Worm (Caenorhabditis elegans): ENCODE data around the gene nhr-91.

The nhr-91 gene

DNA sequence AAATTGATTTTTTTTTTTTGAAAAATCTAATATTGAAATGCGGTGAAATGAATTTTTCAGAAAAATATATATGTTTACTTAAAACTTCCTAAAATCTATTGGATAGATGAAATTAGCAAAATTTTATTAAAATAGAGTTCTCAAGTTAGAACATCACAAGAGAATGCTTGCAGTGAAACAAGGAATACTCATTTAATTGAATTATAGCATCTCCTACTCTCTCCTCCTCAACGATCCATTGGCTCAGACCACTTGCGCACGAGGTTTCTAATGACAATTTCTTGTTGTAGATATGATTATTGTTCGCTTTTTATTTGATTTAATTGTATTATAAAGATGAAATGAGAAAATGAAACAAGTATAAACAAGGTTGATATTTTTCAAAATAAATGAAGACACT is 12.6 kb downstream of the nhr-91 start:
- TF ChIP-seq ets-7 (tag; optimal IDR thresholded peaks at IDR 0.05) (no peak), tra-4 (tag; optimal IDR thresholded peaks at IDR 0.05) (no peak), flt-1 (GFP tag; IDR thresholded peaks at IDR 0.05) (no peak), ceh-36 (tag; optimal IDR thresholded peaks at IDR 0.05) (no peak), hnd-1 (tag; optimal IDR thresholded peaks at IDR 0.05) (no peak), tbx-11 (GFP tag; IDR thresholded peaks at IDR 0.05) (no peak), hmg-4 (GFP tag; optimal IDR thresholded peaks at IDR 0.05) (no peak), B0310.2 (tag; optimal IDR thresholded peaks at IDR 0.05) (no peak), aly-1 (tag; optimal IDR thresholded peaks at IDR 0.05) (no peak), tbx-37 (GFP tag; conservative IDR thresholded peaks at IDR 0.05) (no peak), scrt-1 (GFP tag; IDR thresholded peaks at IDR 0.05) (no peak), sea-1 (GFP tag; conservative IDR thresholded peaks at IDR 0.05) (no peak), hmbx-1 (tag; optimal IDR thresholded peaks at IDR 0.05) (no peak)

DNA sequence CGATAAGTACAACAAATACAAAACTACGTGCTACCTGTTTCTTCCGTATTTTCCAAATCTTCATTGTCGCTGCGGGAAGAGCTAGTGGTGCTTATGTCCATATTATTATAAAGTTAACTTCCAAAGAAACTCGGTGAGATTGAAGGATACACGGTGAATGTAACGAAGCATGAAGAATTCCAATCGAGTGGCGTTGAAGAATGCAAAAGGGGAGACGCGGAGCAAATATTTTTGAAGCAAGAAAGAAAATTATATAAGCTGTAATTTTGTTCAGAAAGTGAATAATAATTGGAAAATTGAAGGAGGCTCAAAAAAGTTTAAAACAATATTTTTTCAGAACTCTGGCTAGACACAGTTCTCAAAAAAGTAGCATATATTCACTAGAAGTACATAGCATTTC is 16.5 kb downstream of the nhr-91 start, which contains the start of gene Y15E3A.3:
TSS of gene Y15E3A.3 (minus strand) at position 101 of the 400 bp plus-strand sequence.
- no peak for TF ChIP-seq hmg-4 (GFP tag; optimal IDR thresholded peaks at IDR 0.05)
- no peak for TF ChIP-seq scrt-1 (GFP tag; IDR thresholded peaks at IDR 0.05)
- no peak for TF ChIP-seq ama-1 (optimal IDR thresholded peaks at IDR 0.05)
- TF ChIP-seq tbx-11 (GFP tag; IDR thresholded peaks at IDR 0.05): no peak
- no peak for TF ChIP-seq F13C5.2 (tag; optimal IDR thresholded peaks at IDR 0.05)
- no peak for TF ChIP-seq tra-4 (tag; optimal IDR thresholded peaks at IDR 0.05)
- TF ChIP-seq ceh-13 (GFP tag; optimal IDR thresholded peaks at IDR 0.05): no peak
- TF ChIP-seq hnd-1 (tag; optimal IDR thresholded peaks at IDR 0.05): no peak
- TF ChIP-seq pes-1 (GFP tag; IDR thresholded peaks at IDR 0.05): no peak
- TF ChIP-seq ceh-36 (tag; optimal IDR thresholded peaks at IDR 0.05): no peak
- no peak for TF ChIP-seq hmbx-1 (tag; optimal IDR thresholded peaks at IDR 0.05)
- TF ChIP-seq ets-7 (tag; optimal IDR thresholded peaks at IDR 0.05): no peak
- no peak for TF ChIP-seq aly-1 (tag; optimal IDR thresholded peaks at IDR 0.05)
- no peak for TF ChIP-seq B0310.2 (tag; optimal IDR thresholded peaks at IDR 0.05)
- TF ChIP-seq tbx-37 (GFP tag; conservative IDR thresholded peaks at IDR 0.05): no peak
- TF ChIP-seq flt-1 (GFP tag; IDR thresholded peaks at IDR 0.05): no peak

DNA sequence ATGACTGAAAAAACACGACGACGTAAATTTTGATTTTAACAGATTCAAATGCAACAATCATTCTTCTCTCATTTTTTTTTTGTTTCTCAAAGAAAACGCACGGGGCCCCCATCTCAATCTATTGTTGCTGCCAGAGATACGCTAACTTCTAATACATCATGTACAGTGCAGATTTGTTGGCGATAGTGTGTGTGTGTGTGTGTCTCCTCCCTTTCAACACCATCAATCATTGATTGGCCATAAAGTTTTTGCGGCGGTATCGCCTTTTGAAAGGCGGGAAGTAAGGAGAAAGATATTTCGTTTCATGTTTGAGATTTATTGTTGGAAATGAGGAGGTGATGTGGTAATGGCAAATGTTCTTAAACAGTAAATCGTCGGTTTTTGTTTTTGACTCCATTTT is 18.1 kb downstream of the nhr-91 start:
- TF ChIP-seq scrt-1 (GFP tag; IDR thresholded peaks at IDR 0.05): no peak
- no peak for TF ChIP-seq tbx-11 (GFP tag; IDR thresholded peaks at IDR 0.05)
- no peak for TF ChIP-seq ceh-13 (GFP tag; optimal IDR thresholded peaks at IDR 0.05)
- no peak for TF ChIP-seq tbx-37 (GFP tag; conservative IDR thresholded peaks at IDR 0.05)
- TF ChIP-seq aly-1 (tag; optimal IDR thresholded peaks at IDR 0.05): no peak
- no peak for TF ChIP-seq ets-7 (tag; optimal IDR thresholded peaks at IDR 0.05)
- TF ChIP-seq pes-1 (GFP tag; IDR thresholded peaks at IDR 0.05): no peak
- TF ChIP-seq hmbx-1 (tag; optimal IDR thresholded peaks at IDR 0.05): no peak
- no peak for TF ChIP-seq ceh-36 (tag; optimal IDR thresholded peaks at IDR 0.05)
- no peak for TF ChIP-seq flt-1 (GFP tag; IDR thresholded peaks at IDR 0.05)
- TF ChIP-seq sea-1 (GFP tag; conservative IDR thresholded peaks at IDR 0.05): no peak
- TF ChIP-seq tra-4 (tag; optimal IDR thresholded peaks at IDR 0.05): no peak
- no peak for TF ChIP-seq ama-1 (optimal IDR thresholded peaks at IDR 0.05)
- no peak for TF ChIP-seq hmg-4 (GFP tag; optimal IDR thresholded peaks at IDR 0.05)
- TF ChIP-seq F13C5.2 (tag; optimal IDR thresholded peaks at IDR 0.05): no peak
- no peak for TF ChIP-seq hnd-1 (tag; optimal IDR thresholded peaks at IDR 0.05)
- no peak for TF ChIP-seq B0310.2 (tag; optimal IDR thresholded peaks at IDR 0.05)

DNA sequence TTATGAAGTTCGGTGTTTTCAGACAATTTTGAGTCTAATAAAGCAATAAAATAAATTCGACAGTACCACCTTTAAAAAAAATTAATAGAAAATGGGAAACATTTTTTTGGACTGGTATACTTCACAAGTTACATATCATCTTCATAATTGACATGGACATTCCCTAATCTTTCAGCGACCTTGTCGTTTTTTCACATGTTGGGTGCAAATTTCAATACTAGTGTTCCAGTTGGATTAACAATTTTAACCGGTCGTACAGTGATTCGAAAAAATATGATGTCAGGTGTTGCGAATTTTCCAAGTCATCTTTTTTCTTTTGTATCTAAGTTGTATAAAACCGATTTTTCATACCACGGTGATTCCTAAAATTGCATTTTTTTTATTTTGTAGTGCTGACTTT is 19.2 kb downstream of the nhr-91 start:
- no peak for TF ChIP-seq hmbx-1 (tag; optimal IDR thresholded peaks at IDR 0.05)
- TF ChIP-seq hmg-4 (GFP tag; optimal IDR thresholded peaks at IDR 0.05): no peak
- no peak for TF ChIP-seq F13C5.2 (tag; optimal IDR thresholded peaks at IDR 0.05)
- TF ChIP-seq tbx-37 (GFP tag; conservative IDR thresholded peaks at IDR 0.05): no peak
- TF ChIP-seq ceh-36 (tag; optimal IDR thresholded peaks at IDR 0.05): no peak
- no peak for TF ChIP-seq ceh-13 (GFP tag; optimal IDR thresholded peaks at IDR 0.05)
- TF ChIP-seq flt-1 (GFP tag; IDR thresholded peaks at IDR 0.05): no peak
- no peak for TF ChIP-seq sea-1 (GFP tag; conservative IDR thresholded peaks at IDR 0.05)

DNA sequence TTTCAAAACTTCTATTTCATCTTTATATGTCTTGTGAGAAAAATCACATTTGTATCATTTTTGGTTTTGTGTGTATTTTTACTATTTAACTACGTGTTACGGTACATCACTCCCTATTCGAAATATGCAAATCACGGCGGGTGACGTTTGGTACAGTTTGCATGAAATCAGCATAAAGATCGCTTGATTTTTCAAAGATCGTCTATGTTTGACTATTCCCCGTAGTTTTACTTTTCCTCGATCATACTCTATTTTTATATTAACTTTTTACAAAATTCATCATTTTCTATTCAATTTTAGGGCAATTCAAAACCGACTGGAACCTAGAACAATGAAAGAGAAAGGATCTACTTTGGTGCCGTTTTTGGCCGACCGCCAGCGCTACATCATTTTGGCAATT is 21.5 kb downstream of the nhr-91 start, which contains the start of gene Y15E3A.4:
TSS of gene Y15E3A.4 (plus strand) at position 301 of the 400 bp plus-strand sequence.
- TF ChIP-seq F13C5.2 (tag; optimal IDR thresholded peaks at IDR 0.05): no peak
- no peak for TF ChIP-seq hmg-4 (GFP tag; optimal IDR thresholded peaks at IDR 0.05)
- no peak for TF ChIP-seq B0310.2 (tag; optimal IDR thresholded peaks at IDR 0.05)
- no peak for TF ChIP-seq tbx-11 (GFP tag; IDR thresholded peaks at IDR 0.05)
- TF ChIP-seq sea-1 (GFP tag; conservative IDR thresholded peaks at IDR 0.05): no peak
- TF ChIP-seq aly-1 (tag; optimal IDR thresholded peaks at IDR 0.05): no peak
- no peak for TF ChIP-seq tbx-37 (GFP tag; conservative IDR thresholded peaks at IDR 0.05)
- TF ChIP-seq ceh-36 (tag; optimal IDR thresholded peaks at IDR 0.05): no peak
- TF ChIP-seq ama-1 (optimal IDR thresholded peaks at IDR 0.05): no peak

DNA sequence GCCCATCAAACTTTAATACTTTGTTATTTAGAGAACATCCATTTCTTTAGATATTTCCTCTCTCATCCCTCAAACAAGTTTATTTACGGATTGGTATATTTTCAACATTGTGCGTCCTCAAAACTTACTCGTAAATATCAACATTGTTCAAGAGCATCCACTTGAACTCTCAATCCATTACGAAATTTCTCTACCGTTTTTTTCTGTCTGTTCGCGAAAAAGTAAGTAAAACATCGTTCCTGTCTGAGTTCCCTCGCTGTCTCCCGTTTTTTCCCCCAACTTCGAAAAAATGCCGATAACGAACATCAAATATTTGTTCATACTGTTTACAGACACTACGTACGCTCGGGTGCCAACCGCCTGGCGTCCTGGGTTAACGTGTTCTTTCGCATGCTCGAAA is 25.7 kb downstream of the nhr-91 start:
- TF ChIP-seq ama-1 (optimal IDR thresholded peaks at IDR 0.05): no peak
- TF ChIP-seq hmbx-1 (tag; optimal IDR thresholded peaks at IDR 0.05): no peak
- TF ChIP-seq ceh-13 (GFP tag; optimal IDR thresholded peaks at IDR 0.05): no peak
- TF ChIP-seq aly-1 (tag; optimal IDR thresholded peaks at IDR 0.05): no peak
- TF ChIP-seq ceh-36 (tag; optimal IDR thresholded peaks at IDR 0.05): no peak
- TF ChIP-seq pes-1 (GFP tag; IDR thresholded peaks at IDR 0.05): no peak
- no peak for TF ChIP-seq hnd-1 (tag; optimal IDR thresholded peaks at IDR 0.05)
- TF ChIP-seq hmg-4 (GFP tag; optimal IDR thresholded peaks at IDR 0.05): no peak
- TF ChIP-seq flt-1 (GFP tag; IDR thresholded peaks at IDR 0.05): no peak
- TF ChIP-seq ets-7 (tag; optimal IDR thresholded peaks at IDR 0.05): no peak
- TF ChIP-seq B0310.2 (tag; optimal IDR thresholded peaks at IDR 0.05): no peak
- TF ChIP-seq F13C5.2 (tag; optimal IDR thresholded peaks at IDR 0.05): no peak
- no peak for TF ChIP-seq tbx-37 (GFP tag; conservative IDR thresholded peaks at IDR 0.05)
- TF ChIP-seq tbx-11 (GFP tag; IDR thresholded peaks at IDR 0.05): no peak
- no peak for TF ChIP-seq sea-1 (GFP tag; conservative IDR thresholded peaks at IDR 0.05)

DNA sequence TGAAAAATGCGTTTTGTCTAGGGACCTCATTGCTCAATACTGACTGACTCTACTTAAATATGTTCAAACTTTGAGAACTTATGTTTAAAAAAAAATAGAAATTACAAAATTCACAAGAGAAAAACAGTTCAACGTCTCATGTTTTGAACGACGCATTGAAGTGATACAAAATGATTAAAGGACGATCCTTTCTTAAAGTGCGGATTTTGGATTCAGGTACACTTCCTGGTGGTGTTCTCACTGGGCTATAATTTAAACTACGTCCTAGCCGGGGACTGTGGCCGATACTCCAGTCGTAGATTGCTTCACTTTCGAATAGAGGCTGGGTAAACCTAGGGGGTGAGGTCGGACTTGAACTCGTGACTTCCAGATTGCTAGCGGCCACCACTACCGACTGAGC is 26.5 kb downstream of the nhr-91 start:
- no peak for TF ChIP-seq ceh-13 (GFP tag; optimal IDR thresholded peaks at IDR 0.05)
- no peak for TF ChIP-seq ets-7 (tag; optimal IDR thresholded peaks at IDR 0.05)
- no peak for TF ChIP-seq hnd-1 (tag; optimal IDR thresholded peaks at IDR 0.05)
- TF ChIP-seq F13C5.2 (tag; optimal IDR thresholded peaks at IDR 0.05): no peak
- no peak for TF ChIP-seq pes-1 (GFP tag; IDR thresholded peaks at IDR 0.05)
- TF ChIP-seq aly-1 (tag; optimal IDR thresholded peaks at IDR 0.05): no peak
- no peak for TF ChIP-seq ama-1 (optimal IDR thresholded peaks at IDR 0.05)
- no peak for TF ChIP-seq ceh-36 (tag; optimal IDR thresholded peaks at IDR 0.05)
- TF ChIP-seq tbx-11 (GFP tag; IDR thresholded peaks at IDR 0.05): no peak
- no peak for TF ChIP-seq hmbx-1 (tag; optimal IDR thresholded peaks at IDR 0.05)
- TF ChIP-seq tra-4 (tag; optimal IDR thresholded peaks at IDR 0.05): no peak

All from whole organism, early embryonic.